Worm (Caenorhabditis elegans) whole organism, young adult: ENCODE data around the gene srd-46.

ENCODE experiments used
- B0019.2 ChIP-seq: fragments of 200-800 bp; sonication (Bioruptor generic); conservative IDR thresholded peaks from 2 replicates; pipeline ENCODE4 v1.3.6; 2022; ENCODE audit warnings: missing genetic modification reagents, missing genetic modification characterization, missing compliant biosample characterization
- B0261.1 ChIP-seq: sonication (generic microtip); optimal IDR thresholded peaks from 2 replicates; lab custom pipeline; 2016; ENCODE audit warnings: mild to moderate bottlenecking, missing genetic modification characterization, moderate library complexity, missing compliant biosample characterization
- F52B5.7 ChIP-seq: sonication (generic microtip); optimal IDR thresholded peaks from 2 replicates; lab custom pipeline; 2016; ENCODE audit warnings: mild to moderate bottlenecking, missing genetic modification characterization, missing compliant biosample characterization
- F57A8.1 ChIP-seq: fragments of 200-800 bp; sonication (Bioruptor generic); optimal IDR thresholded peaks from 2 replicates; lab custom pipeline; 2018; ENCODE audit warnings: mild to moderate bottlenecking, missing genetic modification characterization, moderate library complexity, missing compliant biosample characterization
- T26A5.8 ChIP-seq: sonication (generic microtip); optimal IDR thresholded peaks from 2 replicates; lab custom pipeline; 2016; ENCODE audit warnings: missing genetic modification characterization, missing compliant biosample characterization
- Y79H2A.3 ChIP-seq: fragments of 200-800 bp; sonication (Bioruptor generic); conservative IDR thresholded peaks from 2 replicates; pipeline ENCODE4 v1.3.6; 2022; ENCODE audit warnings: missing genetic modification reagents, missing genetic modification characterization, missing compliant biosample characterization
- Y95B8A.8 ChIP-seq: fragments of 200-800 bp; sonication (Bioruptor generic); IDR thresholded peaks from 2 replicates; pipeline ENCODE4 v1.3.6; 2022; ENCODE audit warnings: missing genetic modification reagents, missing genetic modification characterization, missing compliant biosample characterization
- ama-1 ChIP-seq, 3 experiments: fragments of 150-350 bp in 1 of 3; sonication (generic microtip) in 2 of 3; optimal IDR thresholded peaks; 2 replicates each; lab custom pipeline; 2014 to 2018; ENCODE audit warnings: missing biosample characterization in 2 of 3, missing genetic modification characterization in 2 of 3, missing genetic modification reagents in 2 of 3
- aptf-2 ChIP-seq: fragments of 200-800 bp; sonication (Bioruptor generic); conservative IDR thresholded peaks from 2 replicates; pipeline ENCODE4 v1.3.6; 2022; ENCODE audit warnings: missing genetic modification reagents, missing genetic modification characterization, missing compliant biosample characterization
- bed-1 ChIP-seq: fragments of 200-800 bp; sonication (Bioruptor generic); IDR thresholded peaks from 2 replicates; pipeline ENCODE4 v1.3.6; 2022; ENCODE audit warnings: missing genetic modification reagents, missing genetic modification characterization, missing compliant biosample characterization
- ceh-27 ChIP-seq: fragments of 200-800 bp; sonication (Bioruptor generic); optimal IDR thresholded peaks from 2 replicates; lab custom pipeline; 2018; ENCODE audit warnings: mild to moderate bottlenecking, missing genetic modification characterization, moderate library complexity, missing compliant biosample characterization
- dpl-1 ChIP-seq: fragments of 150-350 bp; optimal IDR thresholded peaks from 2 replicates; lab custom pipeline; 2014; ENCODE audit warnings: missing biosample characterization, missing genetic modification reagents, missing genetic modification characterization
- efl-1 ChIP-seq: fragments of 150-350 bp; optimal IDR thresholded peaks from 2 replicates; lab custom pipeline; 2014; ENCODE audit warnings: missing biosample characterization, missing genetic modification reagents, missing genetic modification characterization
- egl-44 ChIP-seq: fragments of 200-800 bp; sonication (Bioruptor generic); IDR thresholded peaks from 2 replicates; pipeline ENCODE4 v1.3.6; 2022; ENCODE audit warnings: missing genetic modification reagents, missing genetic modification characterization, missing compliant biosample characterization
- egrh-3 ChIP-seq: fragments of 200-800 bp; sonication (Bioruptor generic); IDR thresholded peaks from 2 replicates; pipeline ENCODE4 v1.3.6; 2022; ENCODE audit warnings: missing genetic modification reagents, missing genetic modification characterization, missing compliant biosample characterization
- him-1 ChIP-seq: sonication (generic microtip); optimal IDR thresholded peaks from 2 replicates; lab custom pipeline; 2016; ENCODE audit warnings: missing genotype, missing genetic modification reagents, missing genetic modification characterization, missing compliant biosample characterization
- let-526 ChIP-seq: fragments of 200-800 bp; sonication (Bioruptor generic); IDR thresholded peaks from 2 replicates; pipeline ENCODE4 v1.3.6; 2022; ENCODE audit warnings: missing genetic modification reagents, missing genetic modification characterization, missing compliant biosample characterization
- let-607 ChIP-seq, 2 experiments: fragments of 200-800 bp in 1 of 2; sonication (Bioruptor generic) in 1 of 2; sonication (generic microtip) in 1 of 2; optimal IDR thresholded peaks; 2 replicates each; lab custom pipeline; 2016 to 2018; ENCODE audit warnings: mild to moderate bottlenecking in 2 of 2, missing compliant biosample characterization in 2 of 2, missing genetic modification characterization in 2 of 2, moderate library complexity in 2 of 2, missing genotype in 1 of 2
- madf-10 ChIP-seq: sonication (generic microtip); optimal IDR thresholded peaks from 2 replicates; lab custom pipeline; 2016; ENCODE audit warnings: mild to moderate bottlenecking, missing genetic modification characterization, missing compliant biosample characterization
- mcd-1 ChIP-seq: fragments of 200-800 bp; sonication (Bioruptor generic); IDR thresholded peaks from 2 replicates; pipeline ENCODE4 v1.3.6; 2022; ENCODE audit warnings: missing genetic modification reagents, missing genetic modification characterization, missing compliant biosample characterization
- mes-4 ChIP-seq: sonication (generic microtip); optimal IDR thresholded peaks from 2 replicates; lab custom pipeline; 2016; ENCODE audit warnings: missing genotype, missing genetic modification characterization, missing compliant biosample characterization
- nfya-1 ChIP-seq: sonication (generic microtip); optimal IDR thresholded peaks from 2 replicates; lab custom pipeline; 2017; ENCODE audit warnings: antibody characterized with exemption, missing compliant biosample characterization, missing genetic modification characterization, borderline replicate concordance; ENCODE audit not compliant: insufficient read depth
- pbrm-1 ChIP-seq: fragments of 200-800 bp; sonication (Bioruptor generic); IDR thresholded peaks from 2 replicates; pipeline ENCODE4 v1.3.6; 2022; ENCODE audit warnings: missing genetic modification reagents, missing genetic modification characterization, missing compliant biosample characterization
- pha-4 ChIP-seq: fragments of 150-350 bp; sonication (generic microtip); optimal IDR thresholded peaks from 2 replicates; lab custom pipeline; 2014; ENCODE audit warnings: missing biosample characterization, missing genetic modification reagents, missing genetic modification characterization
- rpc-1 ChIP-seq, 2 experiments: fragments of 150-350 bp in 1 of 2; sonication (generic microtip) in 1 of 2; optimal IDR thresholded peaks; 2 replicates each; lab custom pipeline; 2014 to 2018; ENCODE audit warnings: missing biosample characterization in 1 of 2, missing genetic modification characterization in 1 of 2, missing genetic modification reagents in 1 of 2, missing genotype in 1 of 2
- snpc-1.1 ChIP-seq: sonication (generic microtip); optimal IDR thresholded peaks from 2 replicates; lab custom pipeline; 2017; ENCODE audit warnings: missing genetic modification characterization, mild to moderate bottlenecking, missing compliant biosample characterization, antibody characterized with exemption, moderate library complexity, missing genotype, missing genetic modification reagents; ENCODE audit not compliant: insufficient read depth
- tbp1 ChIP-seq: fragments of 200-800 bp; sonication (Bioruptor generic); optimal IDR thresholded peaks from 2 replicates; lab custom pipeline; 2018; ENCODE audit warnings: mild to moderate bottlenecking, missing genetic modification characterization, missing compliant biosample characterization
- xnd-1 ChIP-seq: sonication (generic microtip); optimal IDR thresholded peaks from 2 replicates; lab custom pipeline; 2016; ENCODE audit warnings: missing genotype, missing genetic modification reagents, missing genetic modification characterization, missing compliant biosample characterization
- ztf-22 ChIP-seq: fragments of 200-800 bp; sonication (Bioruptor generic); optimal IDR thresholded peaks from 2 replicates; lab custom pipeline; 2018; ENCODE audit warnings: mild to moderate bottlenecking, missing genetic modification characterization, moderate library complexity, missing compliant biosample characterization

Gene srd-46

DNA sequence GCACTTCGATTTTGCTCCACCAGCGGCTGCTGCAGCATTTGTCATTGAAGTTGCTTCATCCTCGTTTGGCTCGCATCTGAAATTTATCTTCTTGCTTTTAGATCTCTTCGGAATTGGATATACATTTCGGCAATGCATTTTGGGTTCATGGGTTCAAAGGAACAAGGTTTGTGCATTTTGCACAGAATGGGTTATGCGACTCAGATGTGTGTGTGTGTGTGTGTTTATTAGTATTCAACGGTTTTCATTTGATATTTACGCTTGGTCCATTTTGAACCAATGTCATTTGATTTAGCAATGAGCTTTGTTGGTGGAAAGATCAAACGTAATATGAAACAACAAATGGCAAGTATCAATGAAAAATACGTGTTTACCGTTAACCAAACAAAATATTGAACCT lies 43.9 kb downstream of the srd-46 start:
- TF ChIP-seq dpl-1: no peak
- TF ChIP-seq madf-10 (tag; lab: Kevin White, UChicago): no peak
- TF ChIP-seq snpc-1.1 (tag; lab: Kevin White, UChicago): no peak
- TF ChIP-seq rpc-1 (optimal IDR thresholded peaks at IDR 0.05; lab: Kevin White, UChicago): no peak
- TF ChIP-seq rpc-1 (tag; optimal IDR thresholded peaks at IDR 0.05; lab: Kevin White, UChicago): no peak
- no peak for TF ChIP-seq F52B5.7 (tag; lab: Kevin White, UChicago)
- no peak for TF ChIP-seq ztf-22 (GFP tag; lab: Kevin White, UChicago)
- no peak for TF ChIP-seq mes-4 (tag; lab: Kevin White, UChicago)
- TF ChIP-seq Y79H2A.3 (GFP tag; lab: Robert Waterston, UW): no peak
- TF ChIP-seq B0261.1 (tag; lab: Kevin White, UChicago): no peak
- no peak for TF ChIP-seq pha-4
- TF ChIP-seq pbrm-1 (GFP tag; lab: Robert Waterston, UW): no peak
- TF ChIP-seq mcd-1 (GFP tag; lab: Robert Waterston, UW): no peak

- no peak for TF ChIP-seq B0019.2 (GFP tag; lab: Robert Waterston, UW)
- TF ChIP-seq T26A5.8 (tag; lab: Kevin White, UChicago): no peak
- no peak for TF ChIP-seq aptf-2 (GFP tag; lab: Robert Waterston, UW)
- TF ChIP-seq ceh-27: no peak
- TF ChIP-seq egrh-3 (GFP tag; lab: Robert Waterston, UW): no peak
- TF ChIP-seq F57A8.1: no peak
- no peak for TF ChIP-seq tbp1
- no peak for TF ChIP-seq Y95B8A.8
- TF ChIP-seq nfya-1 (tag; lab: Kevin White, UChicago): no peak
- TF ChIP-seq let-607 (tag; optimal IDR thresholded peaks at IDR 0.05; lab: Kevin White, UChicago): no peak
- TF ChIP-seq ama-1 (optimal IDR thresholded peaks at IDR 0.05; lab: Kevin White, UChicago): no peak
- TF ChIP-seq ama-1 (GFP tag; optimal IDR thresholded peaks at IDR 0.05; lab: Kevin White, UChicago): no peak
- no peak for TF ChIP-seq him-1 (tag; lab: Kevin White, UChicago)
- no peak for TF ChIP-seq efl-1 (GFP tag; lab: Kevin White, UChicago)
- TF ChIP-seq let-526 (GFP tag; lab: Robert Waterston, UW): no peak
- no peak for TF ChIP-seq egl-44
- TF ChIP-seq bed-1 (GFP tag; lab: Robert Waterston, UW): no peak
- no peak for TF ChIP-seq xnd-1
- TF ChIP-seq, all 124 proteins: peak for 0
Observed at ce11 chrX:12378293-12378692, 46.4 kb downstream of the srd-46 start, which contains the start of gene glb-13. glb-13 (minus strand) TSS chrX:12378393.
